Fruit fly (Drosophila melanogaster) whole organism, wandering third instar larva: ENCODE measurements around the gene hwt.

Source experiments
- Abd-B ChIP-seq: fragments of >200 bp; optimal IDR thresholded peaks from 2 replicates; lab custom pipeline; 2017; ENCODE audit warnings: missing biosample characterization, missing genetic modification characterization
- CG32264 ChIP-seq: fragments of 200-800 bp; sonication (Bioruptor generic); optimal IDR thresholded peaks from 2 replicates; lab custom pipeline; 2016; ENCODE audit warnings: missing biosample characterization, missing genetic modification characterization
- CG9705 ChIP-seq: fragments of 200-800 bp; sonication (Bioruptor generic); optimal IDR thresholded peaks from 2 replicates; lab custom pipeline; 2018; ENCODE audit warnings: missing biosample characterization, mild to moderate bottlenecking, missing genetic modification characterization
- CrebA ChIP-seq: fragments of 200-800 bp; sonication (Bioruptor generic); optimal IDR thresholded peaks from 2 replicates; lab custom pipeline; 2016; ENCODE audit warnings: missing biosample characterization, mild to moderate bottlenecking, missing genetic modification characterization, borderline replicate concordance
- Dfd ChIP-seq: fragments of >200 bp; optimal IDR thresholded peaks from 2 replicates; lab custom pipeline; 2017; ENCODE audit warnings: missing biosample characterization, missing genetic modification characterization
- Dif ChIP-seq: fragments of 200-275, 200-300 bp; sonication (Bioruptor generic); optimal IDR thresholded peaks from 2 replicates; lab custom pipeline; 2018; ENCODE audit warnings: missing biosample characterization, missing genetic modification characterization; ENCODE audit not compliant: partially characterized antibody
- GATAd ChIP-seq: sonication (Bioruptor generic); optimal IDR thresholded peaks from 2 replicates; lab custom pipeline; 2016; ENCODE audit warnings: missing biosample characterization, missing genetic modification characterization
- HLH106 ChIP-seq: fragments of 200-800 bp; optimal IDR thresholded peaks from 3 replicates; lab custom pipeline; 2019; ENCODE audit warnings: missing biosample characterization, mild to moderate bottlenecking, missing genetic modification characterization, moderate library complexity
- Hnf4 ChIP-seq: fragments of 200-800 bp; sonication (Bioruptor generic); optimal IDR thresholded peaks from 2 replicates; lab custom pipeline; 2016; ENCODE audit warnings: missing biosample characterization, mild to moderate bottlenecking, missing genetic modification characterization
- Hr78 ChIP-seq: fragments of >200 bp; optimal IDR thresholded peaks from 2 replicates; lab custom pipeline; 2017; ENCODE audit warnings: missing biosample characterization, missing genetic modification characterization
- Jra ChIP-seq: sonication (Bioruptor generic); optimal IDR thresholded peaks from 2 replicates; lab custom pipeline; 2016; ENCODE audit warnings: missing biosample characterization, missing genetic modification characterization
- Mio ChIP-seq: sonication (Bioruptor generic); optimal IDR thresholded peaks from 2 replicates; lab custom pipeline; 2016; ENCODE audit warnings: missing biosample characterization, missing genetic modification characterization
- Myc ChIP-seq: fragments of >200 bp; optimal IDR thresholded peaks from 2 replicates; lab custom pipeline; 2017
- N ChIP-seq: fragments of >200 bp; optimal IDR thresholded peaks from 2 replicates; lab custom pipeline; 2018; ENCODE audit warnings: missing biosample characterization, missing external identifiers, missing genetic modification characterization
- OdsH ChIP-seq: fragments of 200-800 bp; sonication (Bioruptor generic); optimal IDR thresholded peaks from 2 replicates; lab custom pipeline; 2016; ENCODE audit warnings: missing biosample characterization, mild to moderate bottlenecking, missing genetic modification characterization
- Rel ChIP-seq, 2 experiments: fragments of 200-800 bp; sonication (Bioruptor generic) in 1 of 2; optimal IDR thresholded peaks; 2 replicates in 1 of 2; 3 replicates in 1 of 2; lab custom pipeline; 2016 to 2019; ENCODE audit warnings: mild to moderate bottlenecking in 2 of 2, missing biosample characterization in 2 of 2, missing genetic modification characterization in 2 of 2, moderate library complexity in 1 of 2
- Sp1 ChIP-seq: fragments of 200-800 bp; sonication (Bioruptor generic); optimal IDR thresholded peaks from 3 replicates; lab custom pipeline; 2019; ENCODE audit warnings: missing biosample characterization, mild to moderate bottlenecking, missing genetic modification characterization, moderate library complexity
- br ChIP-seq: fragments of 200-800 bp; sonication (Bioruptor generic); optimal IDR thresholded peaks from 2 replicates; lab custom pipeline; 2016; ENCODE audit warnings: missing biosample characterization, missing genetic modification characterization
- brk ChIP-seq: fragments of 200-800 bp; sonication (Bioruptor generic); optimal IDR thresholded peaks from 2 replicates; lab custom pipeline; 2016; ENCODE audit warnings: missing biosample characterization, mild to moderate bottlenecking, missing genetic modification characterization
- dl ChIP-seq, 2 experiments: fragments of 175-275, 200-275 bp in 1 of 2; fragments of 200-275 bp in 1 of 2; sonication (Bioruptor generic); optimal IDR thresholded peaks; lab custom pipeline; 2018; ENCODE audit warnings: mild to moderate bottlenecking in 2 of 2, missing biosample characterization in 2 of 2, missing genetic modification characterization in 2 of 2, moderate library complexity in 2 of 2; ENCODE audit not compliant: partially characterized antibody in 2 of 2, insufficient read depth in 1 of 2
- dmrt93B ChIP-seq: fragments of 200-800 bp; sonication (Bioruptor generic); optimal IDR thresholded peaks from 2 replicates; lab custom pipeline; 2018; ENCODE audit warnings: missing biosample characterization, mild to moderate bottlenecking, missing genetic modification characterization
- dsf ChIP-seq: sonication (Bioruptor generic); optimal IDR thresholded peaks from 2 replicates; lab custom pipeline; 2016; ENCODE audit warnings: missing biosample characterization, missing genetic modification characterization, borderline replicate concordance
- ey ChIP-seq: fragments of 200-800 bp; sonication (Bioruptor generic); optimal IDR thresholded peaks from 2 replicates; lab custom pipeline; 2016; ENCODE audit warnings: missing biosample characterization, missing genetic modification characterization
- foxo ChIP-seq, 2 experiments: fragments of 200-800 bp; sonication (Bioruptor generic); optimal IDR thresholded peaks; 2 replicates in 1 of 2; 3 replicates in 1 of 2; lab custom pipeline; 2016 to 2017; ENCODE audit warnings: missing biosample characterization in 2 of 2, missing genetic modification characterization in 2 of 2
- fru ChIP-seq: fragments of 200-800 bp; sonication (Bioruptor generic); optimal IDR thresholded peaks from 3 replicates; lab custom pipeline; 2016; ENCODE audit warnings: missing biosample characterization, mild to moderate bottlenecking, missing genetic modification characterization
- h ChIP-seq: fragments of 200-800 bp; sonication (Bioruptor generic); optimal IDR thresholded peaks from 3 replicates; lab custom pipeline; 2016; ENCODE audit warnings: missing biosample characterization, mild to moderate bottlenecking, missing genetic modification characterization
- jim ChIP-seq: fragments of 175-275, 200-325 bp; sonication (Bioruptor generic); optimal IDR thresholded peaks from 2 replicates; lab custom pipeline; 2016; ENCODE audit warnings: missing biosample characterization, mild to moderate bottlenecking, missing genetic modification characterization
- lola ChIP-seq: fragments of >200 bp; optimal IDR thresholded peaks from 2 replicates; lab custom pipeline; 2017; ENCODE audit warnings: missing biosample characterization, missing genetic modification characterization
- psq ChIP-seq: fragments of 200-800 bp; sonication (Bioruptor generic); optimal IDR thresholded peaks from 3 replicates; lab custom pipeline; 2017; ENCODE audit warnings: missing biosample characterization, mild to moderate bottlenecking, missing genetic modification characterization, moderate library complexity
- rgr ChIP-seq: fragments of 200-800 bp; sonication (Bioruptor generic); optimal IDR thresholded peaks from 3 replicates; lab custom pipeline; 2016; ENCODE audit warnings: missing biosample characterization, mild to moderate bottlenecking, missing genetic modification characterization
- sage ChIP-seq: fragments of 200-800 bp; sonication (Bioruptor generic); optimal IDR thresholded peaks from 2 replicates; lab custom pipeline; 2016; ENCODE audit warnings: missing biosample characterization, mild to moderate bottlenecking, missing genetic modification characterization
- sv ChIP-seq: fragments of 200-800 bp; sonication (Bioruptor generic); optimal IDR thresholded peaks from 3 replicates; lab custom pipeline; 2016; ENCODE audit warnings: missing biosample characterization, missing genetic modification characterization
- tai ChIP-seq: sonication (Bioruptor generic); optimal IDR thresholded peaks from 2 replicates; lab custom pipeline; 2016; ENCODE audit warnings: missing biosample characterization, missing genetic modification characterization
- usp ChIP-seq: fragments of >200 bp; optimal IDR thresholded peaks from 2 replicates; lab custom pipeline; 2017; ENCODE audit warnings: missing biosample characterization, missing genetic modification characterization
- woc ChIP-seq: sonication (Bioruptor generic); optimal IDR thresholded peaks from 2 replicates; lab custom pipeline; 2016; ENCODE audit warnings: missing biosample characterization, mild to moderate bottlenecking, missing genetic modification characterization

Gene hwt

DNA sequence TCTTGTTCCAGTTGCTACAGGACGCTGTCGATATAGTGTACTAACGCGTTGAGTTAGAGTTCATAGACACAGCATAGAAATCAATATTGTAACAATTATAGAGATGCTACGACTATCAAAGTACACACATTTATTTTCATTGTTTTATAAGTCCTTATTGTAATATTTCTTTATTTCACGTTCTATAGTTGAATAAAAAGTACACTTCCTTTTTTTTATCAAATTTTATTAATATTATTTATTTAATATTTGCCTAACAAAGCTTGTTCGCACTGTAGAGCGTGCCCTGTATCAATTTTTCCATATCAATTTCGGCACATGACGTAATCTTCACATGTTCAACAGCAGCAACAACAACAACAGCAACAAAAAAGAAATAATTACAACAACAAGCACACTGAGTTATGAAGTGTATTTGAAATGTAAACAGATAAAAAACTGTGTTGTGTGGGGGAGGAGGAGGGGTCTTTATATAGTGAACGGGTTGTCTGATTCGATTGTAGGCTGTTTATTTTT lies 94.2 kb downstream of the hwt start:
- TF ChIP-seq Hnf4 (GFP tag; lab: Kevin White, UChicago) (peak; percentile 5), fru (GFP tag; lab: Kevin White, UChicago) (peak; percentile 44), dmrt93B (GFP tag; lab: Kevin White, UChicago) (peak; percentile 43), foxo (GFP tag; optimal IDR thresholded peaks at IDR 0.05; lab: Kevin White, UChicago) (peak in 1 of 2 experiments; percentile 63), HLH106 (tag; lab: Kevin White, UChicago) (peak; percentile 79), Rel (GFP tag; optimal IDR thresholded peaks at IDR 0.05; lab: Kevin White, UChicago) (no peak), Rel (tag; optimal IDR thresholded peaks at IDR 0.05; lab: Kevin White, UChicago) (peak; percentile 37), ey (GFP tag; lab: Kevin White, UChicago) (peak; percentile 45), Sp1 (GFP tag; lab: Kevin White, UChicago) (peak; percentile 70), psq (GFP tag; lab: Kevin White, UChicago) (peak; percentile 46), OdsH (peak; percentile 63), Mio (GFP tag; lab: Kevin White, UChicago) (no peak), h (GFP tag; lab: Kevin White, UChicago) (peak; percentile 52), Dif (GFP tag; lab: Kevin White, UChicago) (no peak), rgr (GFP tag; lab: Kevin White, UChicago) (peak; percentile 48), brk (GFP tag; lab: Kevin White, UChicago) (no peak)
- TF ChIP-seq, all 38 proteins: peak for 12

DNA sequence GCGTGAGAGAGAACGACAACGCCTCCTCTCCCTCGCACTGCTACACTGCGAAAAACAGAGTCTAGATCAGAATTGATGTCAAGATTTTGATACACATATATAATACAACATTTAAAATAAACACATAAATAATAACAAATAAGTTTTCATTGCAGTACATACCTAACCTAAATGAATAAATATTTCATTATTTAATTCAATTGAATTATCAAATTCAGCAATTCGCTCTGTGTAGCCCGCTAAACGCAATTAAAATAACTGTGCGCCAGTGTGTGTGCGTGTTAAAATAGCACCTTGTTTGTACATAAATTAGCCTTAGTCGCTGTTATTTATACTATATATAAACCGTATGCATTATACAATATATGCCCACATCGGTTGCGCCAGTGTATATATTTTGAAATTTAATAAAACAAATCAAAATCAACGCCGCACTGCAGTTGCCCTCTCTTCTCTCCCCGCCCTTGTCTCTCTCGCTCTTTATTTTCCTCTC lies 96.0 kb downstream of the hwt start:
- TF ChIP-seq dsf (GFP tag; lab: Kevin White, UChicago) (peak; percentile 77), CG32264 (GFP tag; lab: Kevin White, UChicago) (peak; percentile 34), br (GFP tag; lab: Kevin White, UChicago) (peak; percentile 87), Jra (GFP tag; lab: Kevin White, UChicago) (peak; percentile 59), Hr78 (GFP tag; lab: Kevin White, UChicago) (no peak), Dif (GFP tag; lab: Kevin White, UChicago) (no peak), Hnf4 (GFP tag; lab: Kevin White, UChicago) (peak; percentile 88), fru (GFP tag; lab: Kevin White, UChicago) (peak; percentile 95), Abd-B (GFP tag; lab: Kevin White, UChicago) (no peak), rgr (GFP tag; lab: Kevin White, UChicago) (peak; percentile 95), Sp1 (GFP tag; lab: Kevin White, UChicago) (peak; percentile 97), h (GFP tag; lab: Kevin White, UChicago) (peak; percentile 95), OdsH (peak; percentile 94), dmrt93B (GFP tag; lab: Kevin White, UChicago) (peak; percentile 89), foxo (GFP tag; optimal IDR thresholded peaks at IDR 0.05; lab: Kevin White, UChicago) (peak in 1 of 2 experiments; percentile 97), dl (GFP tag; optimal IDR thresholded peaks at IDR 0.05; lab: Kevin White, UChicago; ENCODE audit: insufficient read depth in 1 of 2, partially characterized antibody in 2 of 2) (no peak), N (GFP tag; lab: Kevin White, UChicago) (no peak), CG9705 (GFP tag; lab: Kevin White, UChicago) (peak; percentile 79), sv (GFP tag; lab: Kevin White, UChicago) (peak; percentile 94), woc (peak; percentile 76), CrebA (peak; percentile 85), brk (GFP tag; lab: Kevin White, UChicago) (peak; percentile 90), GATAd (GFP tag; lab: Kevin White, UChicago) (peak; percentile 71), HLH106 (tag; lab: Kevin White, UChicago) (peak; percentile 97), tai (GFP tag; lab: Kevin White, UChicago) (peak; percentile 83), Myc (lab: Kevin White, UChicago) (no peak), Dfd (GFP tag; lab: Kevin White, UChicago) (peak; percentile 10), usp (no peak), Rel (GFP tag; optimal IDR thresholded peaks at IDR 0.05; lab: Kevin White, UChicago) (peak; percentile 91), Rel (tag; optimal IDR thresholded peaks at IDR 0.05; lab: Kevin White, UChicago) (peak; percentile 81), sage (peak; percentile 90), jim (no peak), ey (GFP tag; lab: Kevin White, UChicago) (peak; percentile 86), Mio (GFP tag; lab: Kevin White, UChicago) (no peak), psq (GFP tag; lab: Kevin White, UChicago) (peak; percentile 91), lola (GFP tag; lab: Kevin White, UChicago) (no peak)
